Worm (Caenorhabditis elegans) whole organism, L4/young adult: ENCODE results near the gene cyl-1.

Experiments used
- W03F9.2 ChIP-seq: fragments of 150-350 bp; optimal IDR thresholded peaks from 2 replicates; lab custom pipeline; 2014; ENCODE audit warnings: missing biosample characterization, missing genetic modification characterization
- dao-5 ChIP-seq: sonication (generic microtip); optimal IDR thresholded peaks from 2 replicates; lab custom pipeline; 2016; ENCODE audit warnings: missing genotype, missing genetic modification characterization, moderate library complexity, missing compliant biosample characterization
- him-1 ChIP-seq: sonication (generic microtip); optimal IDR thresholded peaks from 2 replicates; lab custom pipeline; 2016; ENCODE audit warnings: missing genotype, missing genetic modification reagents, missing genetic modification characterization, missing compliant biosample characterization

cyl-1 gene

ce11 chrV:11985384-11985783 is 8.1 kb downstream of the cyl-1 start, which contains the start of gene mans-2:
Gene mans-2 (minus strand): TSS chrV:11985484.
- TF ChIP-seq him-1 (tag; lab: Kevin White, UChicago) (no peak), W03F9.2 (tag; lab: Kevin White, UChicago) (no peak), dao-5 (tag; lab: Kevin White, UChicago) (no peak)

ce11 chrV:11982309-11982708 is 11.2 kb downstream of the cyl-1 start, which contains the start of gene rpt-1:
Gene rpt-1 (minus strand): TSS chrV:11982397.
- TF ChIP-seq him-1 (tag; lab: Kevin White, UChicago) (no peak), W03F9.2 (tag; lab: Kevin White, UChicago) (peak; percentile 68)

ce11 chrV:11979673-11980561 is 13.6 kb downstream of the cyl-1 start, which contains the start of gene snr-4:
Gene snr-4 (minus strand): TSS chrV:11979723.
- TF ChIP-seq him-1 (tag; lab: Kevin White, UChicago) (peak; percentile 91), W03F9.2 (tag; lab: Kevin White, UChicago) (peak; percentile 57), dao-5 (tag; lab: Kevin White, UChicago) (peak; percentile 78)

- TF ChIP-seq dao-5 (tag; lab: Kevin White, UChicago) (no peak), him-1 (tag; lab: Kevin White, UChicago) (no peak), W03F9.2 (tag; lab: Kevin White, UChicago) (no peak)
These were observed 15.3 kb downstream of the cyl-1 start, which contains the start of gene mif-2 for ce11 chrV:11978179-11978578. Gene mif-2 (minus strand): TSS chrV:11978459.

ce11 chrV:11976734-11977133 is 16.8 kb downstream of the cyl-1 start:
- TF ChIP-seq W03F9.2 (tag; lab: Kevin White, UChicago) (no peak), him-1 (tag; lab: Kevin White, UChicago) (no peak), dao-5 (tag; lab: Kevin White, UChicago) (no peak)

- TF ChIP-seq W03F9.2 (tag; lab: Kevin White, UChicago) (no peak), dao-5 (tag; lab: Kevin White, UChicago) (no peak), him-1 (tag; lab: Kevin White, UChicago) (no peak)
These were observed 18.3 kb downstream of the cyl-1 start, which contains the start of gene cpr-1 for ce11 chrV:11975233-11975632. Gene cpr-1 (plus strand): TSS chrV:11975551.

ce11 chrV:11964723-11965122 is 28.8 kb downstream of the cyl-1 start, which contains the start of gene F58H1.7:
Gene F58H1.7 (minus strand): TSS chrV:11964823.
- TF ChIP-seq him-1 (tag; lab: Kevin White, UChicago) (no peak), W03F9.2 (tag; lab: Kevin White, UChicago) (no peak), dao-5 (tag; lab: Kevin White, UChicago) (no peak)

- no peak for TF ChIP-seq W03F9.2 (tag; lab: Kevin White, UChicago)
- no peak for TF ChIP-seq him-1 (tag; lab: Kevin White, UChicago)
These were observed 32.7 kb downstream of the cyl-1 start for ce11 chrV:11960831-11961190.

- TF ChIP-seq dao-5 (tag; lab: Kevin White, UChicago): no peak
- no peak for TF ChIP-seq him-1 (tag; lab: Kevin White, UChicago)
- TF ChIP-seq W03F9.2 (tag; lab: Kevin White, UChicago): no peak
These were observed 33.3 kb downstream of the cyl-1 start for ce11 chrV:11960084-11960830.

- no peak for TF ChIP-seq dao-5 (tag; lab: Kevin White, UChicago)
- no peak for TF ChIP-seq W03F9.2 (tag; lab: Kevin White, UChicago)
- TF ChIP-seq him-1 (tag; lab: Kevin White, UChicago): no peak
These were observed 34.9 kb downstream of the cyl-1 start, which contains the start of gene F58H1.5 for ce11 chrV:11958343-11959291. Gene F58H1.5 (plus strand): TSS chrV:11958393.

ce11 chrV:11955617-11956016 is 37.9 kb downstream of the cyl-1 start:
- no peak for TF ChIP-seq him-1 (tag; lab: Kevin White, UChicago)
- no peak for TF ChIP-seq W03F9.2 (tag; lab: Kevin White, UChicago)
- no peak for TF ChIP-seq dao-5 (tag; lab: Kevin White, UChicago)

- TF ChIP-seq dao-5 (tag; lab: Kevin White, UChicago): no peak
- no peak for TF ChIP-seq him-1 (tag; lab: Kevin White, UChicago)
- no peak for TF ChIP-seq W03F9.2 (tag; lab: Kevin White, UChicago)
These were observed 39.9 kb downstream of the cyl-1 start for ce11 chrV:11953621-11954020.
